Fruit fly (Drosophila melanogaster): Measurements from ENCODE around the gene CG13946.

dm6 chr2L:790698-791097 is 14.4 kb downstream of the CG13946 start, which contains the start of gene Pkg21D:
- TF ChIP-seq Max (GFP tag; optimal IDR thresholded peaks at IDR 0.05) (no peak), CG18011 (GFP tag; optimal IDR thresholded peaks at IDR 0.05) (no peak), CG18619 (GFP tag; optimal IDR thresholded peaks at IDR 0.05) (no peak), Rx (GFP tag; IDR thresholded peaks at IDR 0.05) (no peak), E2f1 (GFP tag; IDR thresholded peaks at IDR 0.05) (no peak), CG12744 (GFP tag; optimal IDR thresholded peaks at IDR 0.05) (no peak)

All from whole organism, embryonic.